Worm (Caenorhabditis elegans) whole organism, L4 larva: ENCODE data around the gene vps-18.

Source experiments
- hif-1 ChIP-seq, 2 experiments: sonication (generic microtip); optimal IDR thresholded peaks; 2 replicates each; lab custom pipeline; 2016 to 2017; ENCODE audit warnings: missing compliant biosample characterization in 2 of 2, missing genetic modification characterization in 2 of 2, missing genetic modification reagents in 2 of 2, missing genotype in 2 of 2, mild to moderate bottlenecking in 1 of 2
- hlh-30 ChIP-seq: sonication (generic microtip); optimal IDR thresholded peaks from 2 replicates; lab custom pipeline; 2017; ENCODE audit warnings: antibody characterized with exemption, mild to moderate bottlenecking, missing genetic modification characterization, missing compliant biosample characterization; ENCODE audit not compliant: insufficient read depth
- unc-130 ChIP-seq: sonication (generic microtip); optimal IDR thresholded peaks from 2 replicates; lab custom pipeline; 2016; ENCODE audit warnings: missing genetic modification reagents, missing genetic modification characterization, missing compliant biosample characterization
- vab-7 ChIP-seq: fragments of 200-800 bp; sonication (Bioruptor generic); IDR thresholded peaks from 2 replicates; pipeline ENCODE4 v1.3.6; 2022; ENCODE audit warnings: missing genetic modification reagents, missing genetic modification characterization, missing compliant biosample characterization
- ztf-11 ChIP-seq: fragments of 150-350 bp; optimal IDR thresholded peaks from 2 replicates; lab custom pipeline; 2014; ENCODE audit warnings: missing biosample characterization, missing genetic modification characterization

- TF ChIP-seq vab-7 (GFP tag; lab: Robert Waterston, UW), result no peak
- TF ChIP-seq hif-1 (tag; optimal IDR thresholded peaks at IDR 0.05; lab: Kevin White, UChicago), result no peak
- TF ChIP-seq ztf-11 (tag; lab: Kevin White, UChicago), result no peak
- no peak for TF ChIP-seq unc-130
- TF ChIP-seq hlh-30, result peak; percentile 23
These were observed 8.0 kb downstream of the vps-18 start for ce11 chrII:4468897-4469459.
